Fruit fly (Drosophila melanogaster): ENCODE data around the gene CG31870.

CG31870 gene

dm6 chr2L:10749607-10750467 is 40.2 kb upstream of the CG31870 start:
- TF ChIP-seq dsx (GFP tag; optimal IDR thresholded peaks at IDR 0.05; ENCODE audit: poor library complexity, severe bottlenecking) (no peak), Sox14 (GFP tag; optimal IDR thresholded peaks at IDR 0.05) (no peak), CG3032 (tag; optimal IDR thresholded peaks at IDR 0.05) (no peak), CG8632 (GFP tag; optimal IDR thresholded peaks at IDR 0.05) (no peak), Hr38 (GFP tag; optimal IDR thresholded peaks at IDR 0.05) (no peak), CG10631 (GFP tag; optimal IDR thresholded peaks at IDR 0.05) (no peak), CG6276 (GFP tag; optimal IDR thresholded peaks at IDR 0.05) (no peak), Eip93F (GFP tag; optimal IDR thresholded peaks at IDR 0.05) (no peak), CG6792 (GFP tag; optimal IDR thresholded peaks at IDR 0.05) (no peak), CG7368 (GFP tag; optimal IDR thresholded peaks at IDR 0.05) (no peak), eg (GFP tag; IDR thresholded peaks at IDR 0.05) (no peak), CG31627 (GFP tag; optimal IDR thresholded peaks at IDR 0.05) (no peak), vri (GFP tag; optimal IDR thresholded peaks at IDR 0.05) (peak; percentile 43), svp (GFP tag) (peak; percentile 62), Ets96B (tag; optimal IDR thresholded peaks at IDR 0.05) (no peak), Met (GFP tag; optimal IDR thresholded peaks at IDR 0.05) (no peak)

dm6 chr2L:10750915-10751612 is 39.0 kb upstream of the CG31870 start:
- TF ChIP-seq CG7368 (GFP tag; optimal IDR thresholded peaks at IDR 0.05) (no peak), CG8319 (GFP tag; optimal IDR thresholded peaks at IDR 0.05) (no peak), CG11902 (GFP tag; optimal IDR thresholded peaks at IDR 0.05) (no peak), svp (GFP tag) (peak; percentile 1), CG8119 (GFP tag; IDR thresholded peaks at IDR 0.05) (no peak)

dm6 chr2L:10751879-10752620 is 38.0 kb upstream of the CG31870 start:
- peak; percentile 99 for TF ChIP-seq fkh (GFP tag; optimal IDR thresholded peaks at IDR 0.05)
- peak; percentile 9 for TF ChIP-seq Sox14 (GFP tag; optimal IDR thresholded peaks at IDR 0.05)
- TF ChIP-seq CG11294 (GFP tag; IDR thresholded peaks at IDR 0.05): peak; percentile 51; the same call in 1 of the 2 replicates
- TF ChIP-seq net (GFP tag; optimal IDR thresholded peaks at IDR 0.05): peak; percentile 29
- TF ChIP-seq CG6808 (GFP tag; optimal IDR thresholded peaks at IDR 0.05): peak; percentile 13
- TF ChIP-seq CG16779 (tag; optimal IDR thresholded peaks at IDR 0.05): no peak
- peak; percentile 71 for TF ChIP-seq CG6276 (GFP tag; optimal IDR thresholded peaks at IDR 0.05)
- TF ChIP-seq achi (GFP tag; optimal IDR thresholded peaks at IDR 0.05): peak; percentile 36
- no peak for TF ChIP-seq cyc (GFP tag; optimal IDR thresholded peaks at IDR 0.05)
- peak; percentile 29 for TF ChIP-seq CG3919 (GFP tag; optimal IDR thresholded peaks at IDR 0.05)
- TF ChIP-seq dac (GFP tag; optimal IDR thresholded peaks at IDR 0.05): peak; percentile 50
- TF ChIP-seq spab (GFP tag; optimal IDR thresholded peaks at IDR 0.05): no peak
- TF ChIP-seq CG6792 (GFP tag; optimal IDR thresholded peaks at IDR 0.05): no peak
- TF ChIP-seq Hr38 (GFP tag; optimal IDR thresholded peaks at IDR 0.05): no peak
- peak; percentile 15 for TF ChIP-seq pdm3 (GFP tag; optimal IDR thresholded peaks at IDR 0.05)
- peak; percentile 22; the same call in 1 of the 3 replicates for TF ChIP-seq CG6163 (GFP tag; IDR thresholded peaks at IDR 0.05)
- TF ChIP-seq salr (GFP tag; optimal IDR thresholded peaks at IDR 0.05): peak in 1 of 2 experiments; percentile 55
- peak; percentile 44 for TF ChIP-seq OdsH (GFP tag; optimal IDR thresholded peaks at IDR 0.05)
- TF ChIP-seq Gug (GFP tag; IDR thresholded peaks at IDR 0.05): peak; percentile 36; the same call in 1 of the 2 replicates
- TF ChIP-seq svp (GFP tag): peak; percentile 51
- peak; percentile 63 for TF ChIP-seq eg (GFP tag; IDR thresholded peaks at IDR 0.05)
- peak; percentile 87 for TF ChIP-seq CG32006 (GFP tag; optimal IDR thresholded peaks at IDR 0.05)
- TF ChIP-seq CG15336 (GFP tag; IDR thresholded peaks at IDR 0.05): peak; percentile 71
- no peak for TF ChIP-seq Sox102F (GFP tag; optimal IDR thresholded peaks at IDR 0.05)
- peak; percentile 74 for TF ChIP-seq Hr4 (GFP tag; optimal IDR thresholded peaks at IDR 0.05)
- peak; percentile 8 for TF ChIP-seq CG3032 (tag; optimal IDR thresholded peaks at IDR 0.05)
- no peak for TF ChIP-seq esn (GFP tag; optimal IDR thresholded peaks at IDR 0.05)
- peak; percentile 58 for TF ChIP-seq Lpt (GFP tag; optimal IDR thresholded peaks at IDR 0.05)
- no peak for TF ChIP-seq CG31627 (GFP tag; optimal IDR thresholded peaks at IDR 0.05)
- TF ChIP-seq CG11902 (GFP tag; optimal IDR thresholded peaks at IDR 0.05): no peak
- TF ChIP-seq CG4318 (GFP tag; optimal IDR thresholded peaks at IDR 0.05): peak; percentile 60
- TF ChIP-seq topi (GFP tag; optimal IDR thresholded peaks at IDR 0.05): no peak
- peak; percentile 12 for TF ChIP-seq fd59A (GFP tag; optimal IDR thresholded peaks at IDR 0.05)
